Fruit fly (Drosophila melanogaster) whole organism, embryonic: ENCODE results near the gene CG32095.

Experiments used
- Blimp-1 ChIP-seq: fragments of 200-800 bp; sonication (Bioruptor generic); optimal IDR thresholded peaks from 3 replicates; lab custom pipeline; 2018; ENCODE audit warnings: missing biosample characterization, missing genetic modification characterization, mild to moderate bottlenecking, moderate library complexity, missing genetic modification reagents
- CG10267 ChIP-seq: fragments of 200-800 bp; sonication (Bioruptor generic); optimal IDR thresholded peaks from 2 replicates; lab custom pipeline; 2018; ENCODE audit warnings: missing biosample characterization, mild to moderate bottlenecking, missing genetic modification characterization, moderate library complexity
- CG10565 ChIP-seq: fragments of 200-800 bp; sonication (Bioruptor generic); optimal IDR thresholded peaks from 3 replicates; lab custom pipeline; 2016; ENCODE audit warnings: missing biosample characterization, mild to moderate bottlenecking, missing genetic modification characterization
- CG11247 ChIP-seq: fragments of 200-800 bp; sonication (Bioruptor generic); IDR thresholded peaks from 2 replicates; pipeline ENCODE4 v1.3.6; 2022; ENCODE audit warnings: missing biosample characterization, missing genetic modification characterization
- CG11398 ChIP-seq: fragments of 200-800 bp; sonication (Bioruptor generic); optimal IDR thresholded peaks from 2 replicates; lab custom pipeline; 2016; ENCODE audit warnings: missing biosample characterization, missing genetic modification characterization
- CG11560 ChIP-seq: fragments of 200-800 bp; sonication (Bioruptor generic); IDR thresholded peaks from 3 replicates; pipeline ENCODE4 v1.3.6; 2022; ENCODE audit warnings: missing biosample characterization, missing genetic modification characterization
- CG11723 ChIP-seq: fragments of 200-800 bp; sonication (Bioruptor generic); optimal IDR thresholded peaks from 2 replicates; lab custom pipeline; 2017; ENCODE audit warnings: missing biosample characterization, mild to moderate bottlenecking, missing genetic modification characterization
- CG12219 ChIP-seq: fragments of 200-800 bp; sonication (Bioruptor generic); optimal IDR thresholded peaks from 3 replicates; lab custom pipeline; 2018; ENCODE audit warnings: missing biosample characterization, mild to moderate bottlenecking, missing genetic modification characterization
- CG12942 ChIP-seq: fragments of 200-800 bp; sonication (Bioruptor generic); optimal IDR thresholded peaks from 3 replicates; lab custom pipeline; 2016; ENCODE audit warnings: missing biosample characterization, missing genetic modification characterization
- CG17802 ChIP-seq: fragments of 200-800 bp; sonication (Bioruptor generic); optimal IDR thresholded peaks from 2 replicates; lab custom pipeline; 2018; ENCODE audit warnings: missing biosample characterization, mild to moderate bottlenecking, missing genetic modification characterization, moderate library complexity
- CG2129 ChIP-seq: fragments of 200-800 bp; sonication (Bioruptor generic); IDR thresholded peaks from 2 replicates; pipeline ENCODE4 v1.3.6; 2022; ENCODE audit warnings: missing biosample characterization, missing genetic modification characterization; ENCODE audit not compliant: partially characterized antibody
- CG2678 ChIP-seq: fragments of 200-800 bp; sonication (Bioruptor generic); optimal IDR thresholded peaks from 3 replicates; lab custom pipeline; 2019; ENCODE audit warnings: missing biosample characterization, mild to moderate bottlenecking, missing genetic modification characterization, moderate library complexity
- CG31388 ChIP-seq: fragments of 200-800 bp; sonication (Bioruptor generic); optimal IDR thresholded peaks from 2 replicates; lab custom pipeline; 2016; ENCODE audit warnings: missing biosample characterization, missing genetic modification characterization
- CG3407 ChIP-seq: fragments of 200-800 bp; sonication (Bioruptor generic); optimal IDR thresholded peaks from 2 replicates; lab custom pipeline; 2018; ENCODE audit warnings: missing biosample characterization, mild to moderate bottlenecking, missing genetic modification characterization
- CG34376 ChIP-seq: fragments of 200-800 bp; sonication (Bioruptor generic); optimal IDR thresholded peaks from 2 replicates; lab custom pipeline; 2018; ENCODE audit warnings: missing biosample characterization, mild to moderate bottlenecking, missing genetic modification characterization
- CG3995 ChIP-seq: fragments of 200-800 bp; sonication (Bioruptor generic); optimal IDR thresholded peaks from 3 replicates; lab custom pipeline; 2016; ENCODE audit warnings: missing biosample characterization, missing genetic modification characterization
- CG6272 ChIP-seq: fragments of 200-800 bp; sonication (Bioruptor generic); IDR thresholded peaks from 2 replicates; pipeline ENCODE4 v1.3.6; 2022; ENCODE audit warnings: missing biosample characterization, missing genetic modification characterization
- CG6813 ChIP-seq: fragments of 200-800 bp; sonication (Bioruptor generic); optimal IDR thresholded peaks from 2 replicates; lab custom pipeline; 2017; ENCODE audit warnings: missing biosample characterization, missing genetic modification characterization, mild to moderate bottlenecking, moderate library complexity, missing genetic modification reagents
- CG7556 ChIP-seq: fragments of 200-800 bp; sonication (Bioruptor generic); optimal IDR thresholded peaks from 2 replicates; lab custom pipeline; 2017; ENCODE audit warnings: missing biosample characterization, mild to moderate bottlenecking, missing genetic modification characterization
- CG8478 ChIP-seq: fragments of >200 bp; optimal IDR thresholded peaks from 2 replicates; lab custom pipeline; 2018
- CG9215 ChIP-seq: fragments of 200-800 bp; sonication (Bioruptor generic); IDR thresholded peaks from 2 replicates; pipeline ENCODE4 v1.3.6; 2022; ENCODE audit warnings: missing biosample characterization, missing genetic modification characterization
- CG9609 ChIP-seq: fragments of 200-800 bp; sonication (Bioruptor generic); optimal IDR thresholded peaks from 3 replicates; lab custom pipeline; 2016; ENCODE audit warnings: missing biosample characterization, missing genetic modification characterization
- CG9876 ChIP-seq: fragments of 200-800 bp; sonication (Bioruptor generic); optimal IDR thresholded peaks from 2 replicates; lab custom pipeline; 2016; ENCODE audit warnings: missing biosample characterization, missing genetic modification characterization
- Dad ChIP-seq: fragments of 200-800 bp; sonication (Bioruptor generic); optimal IDR thresholded peaks from 3 replicates; lab custom pipeline; 2016; ENCODE audit warnings: missing biosample characterization, missing genetic modification characterization
- Doc3 ChIP-seq: fragments of 200-800 bp; sonication (Bioruptor generic); IDR thresholded peaks from 3 replicates; pipeline ENCODE4 v1.3.6; 2022; ENCODE audit warnings: missing biosample characterization, missing genetic modification characterization; ENCODE audit not compliant: partially characterized antibody
- H15 ChIP-seq: fragments of 200-800 bp; sonication (Bioruptor generic); IDR thresholded peaks from 3 replicates; pipeline ENCODE4 v1.3.6; 2022; ENCODE audit warnings: missing biosample characterization, missing genetic modification characterization
- H2.0 ChIP-seq: fragments of 200-800 bp; sonication (Bioruptor generic); IDR thresholded peaks from 2 replicates; pipeline ENCODE4 v1.3.6; 2022; ENCODE audit warnings: missing biosample characterization, missing genetic modification characterization
- Hmr ChIP-seq: fragments of 200-800 bp; sonication (Bioruptor generic); optimal IDR thresholded peaks from 3 replicates; lab custom pipeline; 2017; ENCODE audit warnings: mild to moderate bottlenecking, missing biosample characterization, missing genetic modification reagents, missing genetic modification characterization
- Hr78 ChIP-seq, 2 experiments: fragments of 200-800 bp in 1 of 2; fragments of >200 bp in 1 of 2; sonication (Bioruptor generic) in 1 of 2; optimal IDR thresholded peaks; 2 replicates each; lab custom pipeline; 2017 to 2019; ENCODE audit warnings: missing biosample characterization in 2 of 2, missing genetic modification characterization in 2 of 2, mild to moderate bottlenecking in 1 of 2, moderate library complexity in 1 of 2
- Lim3 ChIP-seq: fragments of 200-800 bp; sonication (Bioruptor generic); IDR thresholded peaks from 2 replicates; pipeline ENCODE4 v1.3.6; 2022; ENCODE audit warnings: missing biosample characterization, missing genetic modification characterization
- Mad ChIP-seq: fragments of 200-800 bp; sonication (Bioruptor generic); optimal IDR thresholded peaks from 2 replicates; lab custom pipeline; 2016; ENCODE audit warnings: missing biosample characterization, missing genetic modification characterization
- bab2 ChIP-seq: fragments of 200-800 bp; sonication (Bioruptor generic); optimal IDR thresholded peaks from 2 replicates; lab custom pipeline; 2016; ENCODE audit warnings: missing biosample characterization, missing genetic modification characterization
- bcd ChIP-seq: fragments of 200-800 bp; sonication (Bioruptor generic); optimal IDR thresholded peaks from 2 replicates; lab custom pipeline; 2017; ENCODE audit warnings: missing biosample characterization, mild to moderate bottlenecking, missing genetic modification characterization
- chif ChIP-seq, 2 experiments: fragments of 200-800 bp; sonication (Bioruptor generic); optimal IDR thresholded peaks; 3 replicates each; lab custom pipeline; 2016; ENCODE audit warnings: missing biosample characterization in 2 of 2, missing genetic modification characterization in 2 of 2
- danr ChIP-seq: fragments of 200-800 bp; sonication (Bioruptor generic); IDR thresholded peaks from 2 replicates; pipeline ENCODE4 v1.3.6; 2022; ENCODE audit warnings: missing biosample characterization, missing genetic modification characterization
- dati ChIP-seq: fragments of 200-800 bp; sonication (Bioruptor generic); IDR thresholded peaks from 2 replicates; pipeline ENCODE4 v1.3.6; 2022; ENCODE audit warnings: missing biosample characterization, missing genetic modification characterization
- dysf ChIP-seq: fragments of 200-800 bp; sonication (Bioruptor generic); IDR thresholded peaks from 3 replicates; pipeline ENCODE4 v1.3.6; 2022; ENCODE audit warnings: missing biosample characterization, missing genetic modification characterization
- en ChIP-seq: fragments of 200-800 bp; sonication (Bioruptor generic); optimal IDR thresholded peaks from 2 replicates; lab custom pipeline; 2016; ENCODE audit warnings: missing biosample characterization, missing genetic modification characterization
- eyg ChIP-seq: fragments of 200-800 bp; sonication (Bioruptor generic); optimal IDR thresholded peaks from 3 replicates; lab custom pipeline; 2016; ENCODE audit warnings: missing biosample characterization, missing genetic modification characterization
- insv ChIP-seq, 2 experiments: fragments of 200-800 bp; sonication (Bioruptor generic); optimal IDR thresholded peaks; 3 replicates each; lab custom pipeline; 2016 to 2018; ENCODE audit warnings: missing biosample characterization in 2 of 2, missing genetic modification characterization in 2 of 2
- jigr1 ChIP-seq: fragments of 200-800 bp; sonication (Bioruptor generic); IDR thresholded peaks from 3 replicates; pipeline ENCODE4 v1.3.6; 2022; ENCODE audit warnings: missing biosample characterization, missing genetic modification characterization
- nerfin-2 ChIP-seq: fragments of 200-800 bp; sonication (Bioruptor generic); IDR thresholded peaks from 2 replicates; pipeline ENCODE4 v1.3.6; 2022; ENCODE audit warnings: missing biosample characterization, missing genetic modification characterization; ENCODE audit not compliant: partially characterized antibody
- odd ChIP-seq: fragments of 200-800 bp; sonication (Bioruptor generic); optimal IDR thresholded peaks from 2 replicates; lab custom pipeline; 2017; ENCODE audit warnings: missing biosample characterization, mild to moderate bottlenecking, missing genetic modification characterization
- p53 ChIP-seq: fragments of 200-800 bp; sonication (Bioruptor generic); optimal IDR thresholded peaks from 2 replicates; lab custom pipeline; 2016; ENCODE audit warnings: missing biosample characterization, missing genetic modification characterization
- repo ChIP-seq: fragments of 200-800 bp; sonication (Bioruptor generic); optimal IDR thresholded peaks from 2 replicates; lab custom pipeline; 2016; ENCODE audit warnings: missing biosample characterization, missing genetic modification characterization
- rib ChIP-seq: fragments of 200-800 bp; sonication (Bioruptor generic); IDR thresholded peaks from 2 replicates; pipeline ENCODE4 v1.3.6; 2022; ENCODE audit warnings: missing biosample characterization, missing genetic modification characterization
- sim ChIP-seq: fragments of 200-800 bp; sonication (Bioruptor generic); IDR thresholded peaks from 2 replicates; pipeline ENCODE4 v1.3.6; 2022; ENCODE audit warnings: missing biosample characterization, missing genetic modification characterization
- sqz ChIP-seq: fragments of 200-800 bp; sonication (Bioruptor generic); optimal IDR thresholded peaks from 3 replicates; lab custom pipeline; 2018; ENCODE audit warnings: missing biosample characterization, mild to moderate bottlenecking, missing genetic modification characterization
- ssp ChIP-seq: fragments of 200-800 bp; sonication (Bioruptor generic); IDR thresholded peaks from 2 replicates; pipeline ENCODE4 v1.3.6; 2022; ENCODE audit warnings: missing biosample characterization, missing genetic modification characterization

The CG32095 gene

dm6 chr3L:11822446-11823334 lies 2.8 kb downstream of the CG32095 start, which contains the start of gene RpL10Ab (continued):
- TF ChIP-seq odd (GFP tag; lab: Kevin White, UChicago) (peak; percentile 37), CG3407 (GFP tag; lab: Kevin White, UChicago) (peak; percentile 36), CG17802 (tag; lab: Kevin White, UChicago) (peak; percentile 50), CG10267 (tag; lab: Kevin White, UChicago) (peak; percentile 33), jigr1 (no peak; the same call in 1 of the 3 replicates), CG2678 (tag; lab: Kevin White, UChicago) (peak; percentile 50), p53 (no peak), Dad (GFP tag; lab: Kevin White, UChicago) (peak; percentile 50), H2.0 (GFP tag; lab: Robert Waterston, UW) (peak; percentile 61), Hr78 (GFP tag; optimal IDR thresholded peaks at IDR 0.05; lab: Kevin White, UChicago) (no peak), dysf (GFP tag; lab: Robert Waterston, UW) (peak; percentile 80; the same call in 2 of the 3 replicates), CG11723 (GFP tag; lab: Kevin White, UChicago) (peak; percentile 44), CG9215 (GFP tag; lab: Robert Waterston, UW) (peak; percentile 67; the same call in 1 of the 2 replicates), bab2 (no peak), CG12219 (GFP tag; lab: Kevin White, UChicago) (peak; percentile 33), CG12942 (GFP tag; lab: Kevin White, UChicago) (no peak), CG11398 (GFP tag; lab: Kevin White, UChicago) (peak; percentile 2), H15 (GFP tag; lab: Robert Waterston, UW) (peak; percentile 68; the same call in 2 of the 3 replicates), en (GFP tag; lab: Kevin White, UChicago) (peak; percentile 1), CG6813 (peak; percentile 49), Blimp-1 (peak; percentile 65), Lim3 (GFP tag; lab: Robert Waterston, UW) (no peak), CG8478 (lab: Kevin White, UChicago) (no peak), CG9876 (peak; percentile 47), CG31388 (GFP tag; lab: Kevin White, UChicago) (no peak), CG10565 (GFP tag; lab: Kevin White, UChicago) (no peak), dati (GFP tag; lab: Robert Waterston, UW) (no peak; the same call in 1 of the 2 replicates), eyg (GFP tag; lab: Kevin White, UChicago) (no peak), repo (GFP tag; lab: Kevin White, UChicago) (no peak), insv (GFP tag; optimal IDR thresholded peaks at IDR 0.05; lab: Kevin White, UChicago) (no peak), CG11560 (tag; lab: Robert Waterston, UW) (peak; percentile 61; the same call in 1 of the 3 replicates), sqz (GFP tag; lab: Kevin White, UChicago) (peak; percentile 28), Hmr (GFP tag; lab: Kevin White, UChicago) (peak; percentile 68), CG11247 (GFP tag; lab: Robert Waterston, UW) (peak; percentile 64), CG34376 (GFP tag; lab: Kevin White, UChicago) (peak; percentile 67), rib (GFP tag; lab: Robert Waterston, UW) (peak; percentile 67; the same call in 1 of the 2 replicates), CG6272 (peak; percentile 66; the same call in 1 of the 2 replicates), CG9609 (GFP tag; lab: Kevin White, UChicago) (no peak), CG2129 (GFP tag; lab: Robert Waterston, UW) (peak; percentile 66), chif (GFP tag; optimal IDR thresholded peaks at IDR 0.05; lab: Kevin White, UChicago) (peak in 1 of 2 experiments; percentile 17), Doc3 (GFP tag; lab: Robert Waterston, UW) (peak; percentile 64), danr (GFP tag; lab: Robert Waterston, UW) (peak; percentile 54; the same call in 1 of the 2 replicates), CG3995 (GFP tag; lab: Kevin White, UChicago) (peak; percentile 46), ssp (GFP tag; lab: Robert Waterston, UW) (peak; percentile 73), Mad (GFP tag; lab: Kevin White, UChicago) (peak; percentile 7), sim (no peak), CG7556 (peak; percentile 63), bcd (peak; percentile 69), nerfin-2 (GFP tag; lab: Robert Waterston, UW) (peak; percentile 78)
